Fruit fly (Drosophila melanogaster) whole organism, embryonic: ENCODE results near the gene Dic61B.

Experiments used
- Aef1 ChIP-seq: fragments of 200-800 bp; sonication (Bioruptor generic); IDR thresholded peaks from 3 replicates; pipeline ENCODE4 v1.3.6; 2022; ENCODE audit warnings: missing biosample characterization, missing genetic modification characterization
- CG10267 ChIP-seq: fragments of 200-800 bp; sonication (Bioruptor generic); optimal IDR thresholded peaks from 2 replicates; lab custom pipeline; 2018; ENCODE audit warnings: missing biosample characterization, mild to moderate bottlenecking, missing genetic modification characterization, moderate library complexity
- CG11085 ChIP-seq: fragments of 200-800 bp; sonication (Bioruptor generic); IDR thresholded peaks from 2 replicates; pipeline ENCODE4 v1.3.6; 2022; ENCODE audit warnings: missing biosample characterization, missing genetic modification characterization
- CG11456 ChIP-seq: fragments of 200-800 bp; sonication (Bioruptor generic); IDR thresholded peaks from 3 replicates; pipeline ENCODE4 v1.3.6; 2022; ENCODE audit warnings: missing biosample characterization, missing genetic modification characterization
- CG15514 ChIP-seq: fragments of 200-800 bp; sonication (Bioruptor generic); optimal IDR thresholded peaks from 3 replicates; lab custom pipeline; 2017; ENCODE audit warnings: missing biosample characterization, missing genetic modification characterization, mild to moderate bottlenecking, moderate library complexity, missing genetic modification reagents
- CG15601 ChIP-seq: fragments of 200-800 bp; sonication (Bioruptor generic); optimal IDR thresholded peaks from 3 replicates; lab custom pipeline; 2019; ENCODE audit warnings: missing biosample characterization, mild to moderate bottlenecking, missing genetic modification characterization, moderate library complexity
- CG1603 ChIP-seq: fragments of 200-800 bp; sonication (Bioruptor generic); optimal IDR thresholded peaks from 2 replicates; lab custom pipeline; 2019; ENCODE audit warnings: missing biosample characterization, mild to moderate bottlenecking, missing genetic modification characterization, moderate library complexity
- CG2120 ChIP-seq: fragments of 200-800 bp; sonication (Bioruptor generic); optimal IDR thresholded peaks from 3 replicates; lab custom pipeline; 2016; ENCODE audit warnings: missing biosample characterization, missing genetic modification characterization
- CG2712 ChIP-seq: fragments of 200-800 bp; optimal IDR thresholded peaks from 3 replicates; lab custom pipeline; 2019; ENCODE audit warnings: missing biosample characterization, mild to moderate bottlenecking, missing genetic modification characterization, moderate library complexity
- CG30020 ChIP-seq: fragments of 200-800 bp; optimal IDR thresholded peaks from 2 replicates; lab custom pipeline; 2019; ENCODE audit warnings: missing biosample characterization, mild to moderate bottlenecking, missing genetic modification characterization, moderate library complexity
- CG34224 ChIP-seq: fragments of 200-800 bp; sonication (Bioruptor generic); IDR thresholded peaks from 3 replicates; pipeline ENCODE4 v1.3.6; 2022; ENCODE audit warnings: missing biosample characterization, missing genetic modification characterization; ENCODE audit not compliant: partially characterized antibody
- CG3847 ChIP-seq: fragments of 200-800 bp; sonication (Bioruptor generic); IDR thresholded peaks from 2 replicates; pipeline ENCODE4 v1.3.6; 2022; ENCODE audit warnings: missing biosample characterization, missing genetic modification characterization
- CG8290 ChIP-seq, 3 experiments: fragments of 200-800 bp; sonication (Bioruptor generic); optimal IDR thresholded peaks; 2 replicates each; lab custom pipeline; 2016 to 2019; ENCODE audit warnings: missing biosample characterization in 3 of 3, missing genetic modification characterization in 3 of 3, mild to moderate bottlenecking in 2 of 3, moderate library complexity in 1 of 3
- CG9797 ChIP-seq: fragments of 200-800 bp; sonication (Bioruptor generic); optimal IDR thresholded peaks from 3 replicates; lab custom pipeline; 2018; ENCODE audit warnings: missing biosample characterization, mild to moderate bottlenecking, missing genetic modification characterization
- CG9817 ChIP-seq: fragments of 200-800 bp; sonication (Bioruptor generic); optimal IDR thresholded peaks from 2 replicates; lab custom pipeline; 2018; ENCODE audit warnings: missing biosample characterization, mild to moderate bottlenecking, missing genetic modification characterization, moderate library complexity
- CoRest ChIP-seq: fragments of 200-800 bp; sonication (Bioruptor generic); optimal IDR thresholded peaks from 3 replicates; lab custom pipeline; 2018; ENCODE audit warnings: missing biosample characterization, mild to moderate bottlenecking, missing genetic modification characterization, moderate library complexity
- D ChIP-seq, 2 experiments: fragments of 200-800 bp in 1 of 2; fragments of >200 bp in 1 of 2; sonication (Bioruptor generic) in 1 of 2; optimal IDR thresholded peaks; 2 replicates in 1 of 2; 3 replicates in 1 of 2; lab custom pipeline; 2017; ENCODE audit warnings: mild to moderate bottlenecking in 1 of 2, missing biosample characterization in 1 of 2, missing genetic modification characterization in 1 of 2, missing genetic modification reagents in 1 of 2
- HLH3B ChIP-seq: fragments of 200-800 bp; sonication (Bioruptor generic); IDR thresholded peaks from 2 replicates; pipeline ENCODE4 v1.3.6; 2022; ENCODE audit warnings: missing biosample characterization, missing genetic modification characterization
- Hmr ChIP-seq: fragments of 200-800 bp; sonication (Bioruptor generic); optimal IDR thresholded peaks from 3 replicates; lab custom pipeline; 2017; ENCODE audit warnings: mild to moderate bottlenecking, missing biosample characterization, missing genetic modification reagents, missing genetic modification characterization
- Hr39 ChIP-seq: fragments of >200 bp; optimal IDR thresholded peaks from 2 replicates; lab custom pipeline; 2017
- MBD-R2 ChIP-seq: fragments of 200-800 bp; sonication (Bioruptor generic); IDR thresholded peaks from 2 replicates; pipeline ENCODE4 v1.3.6; 2022; ENCODE audit warnings: missing biosample characterization, missing genetic modification characterization
- Med ChIP-seq: fragments of 200-800 bp; sonication (Bioruptor generic); peaks from one replicate; lab custom pipeline; 2016; ENCODE audit warnings: missing biosample characterization, missing genetic modification characterization, mild to moderate bottlenecking, inconsistent platforms, moderate library complexity
- Opbp ChIP-seq: fragments of 200-800 bp; sonication (Bioruptor generic); IDR thresholded peaks from 3 replicates; pipeline ENCODE4 v1.3.6; 2022; ENCODE audit warnings: missing biosample characterization, missing genetic modification characterization; ENCODE audit not compliant: partially characterized antibody
- Scr ChIP-seq: fragments of 200-800 bp; sonication (Bioruptor generic); IDR thresholded peaks from 2 replicates; pipeline ENCODE4 v1.3.6; 2022; ENCODE audit warnings: missing biosample characterization, missing genetic modification characterization; ENCODE audit not compliant: partially characterized antibody
- Sry-δ ChIP-seq: fragments of 200-800 bp; sonication (Bioruptor generic); optimal IDR thresholded peaks from 2 replicates; lab custom pipeline; 2016; ENCODE audit warnings: missing biosample characterization, missing genetic modification characterization
- Stat92E ChIP-seq, 3 experiments: fragments of >200 bp in 2 of 3; fragments of 200-800 bp in 1 of 3; sonication (Bioruptor generic) in 1 of 3; optimal IDR thresholded peaks; 2 replicates each; lab custom pipeline; 2017 to 2019; ENCODE audit warnings: missing biosample characterization in 3 of 3, missing genetic modification characterization in 3 of 3, mild to moderate bottlenecking in 1 of 3, moderate library complexity in 1 of 3
- ab ChIP-seq: fragments of 200-800 bp; sonication (Bioruptor generic); optimal IDR thresholded peaks from 2 replicates; lab custom pipeline; 2016; ENCODE audit warnings: missing biosample characterization, missing genetic modification characterization
- abd-A ChIP-seq: fragments of 200-800 bp; sonication (Bioruptor generic); optimal IDR thresholded peaks from 3 replicates; lab custom pipeline; 2019; ENCODE audit warnings: missing biosample characterization, mild to moderate bottlenecking, missing genetic modification characterization, moderate library complexity
- amos ChIP-seq: fragments of 200-800 bp; sonication (Bioruptor generic); IDR thresholded peaks from 2 replicates; pipeline ENCODE4 v1.3.6; 2022; ENCODE audit warnings: missing biosample characterization, missing genetic modification characterization; ENCODE audit not compliant: partially characterized antibody
- btn ChIP-seq: fragments of 200-800 bp; sonication (Bioruptor generic); optimal IDR thresholded peaks from 2 replicates; lab custom pipeline; 2016; ENCODE audit warnings: missing biosample characterization, missing genetic modification characterization
- corto ChIP-seq: fragments of 200-800 bp; sonication (Bioruptor generic); optimal IDR thresholded peaks from 2 replicates; lab custom pipeline; 2016; ENCODE audit warnings: missing biosample characterization, mild to moderate bottlenecking, missing genetic modification characterization, moderate library complexity
- dmrt99B ChIP-seq: fragments of 200-800 bp; sonication (Bioruptor generic); optimal IDR thresholded peaks from 2 replicates; lab custom pipeline; 2018; ENCODE audit warnings: missing biosample characterization, mild to moderate bottlenecking, missing genetic modification characterization, moderate library complexity
- gfzf ChIP-seq: fragments of 200-800 bp; sonication (Bioruptor generic); optimal IDR thresholded peaks from 2 replicates; lab custom pipeline; 2016; ENCODE audit warnings: missing biosample characterization, mild to moderate bottlenecking, missing genetic modification characterization, moderate library complexity
- hb ChIP-seq: fragments of 200-800 bp; sonication (Bioruptor generic); IDR thresholded peaks from 3 replicates; pipeline ENCODE4 v1.3.6; 2022; ENCODE audit warnings: missing biosample characterization, missing genetic modification characterization; ENCODE audit not compliant: partially characterized antibody
- knrl ChIP-seq: fragments of 200-800 bp; sonication (Bioruptor generic); IDR thresholded peaks from 3 replicates; pipeline ENCODE4 v1.3.6; 2022; ENCODE audit warnings: missing biosample characterization, missing genetic modification characterization; ENCODE audit not compliant: partially characterized antibody
- lbe ChIP-seq: fragments of 200-800 bp; sonication (Bioruptor generic); optimal IDR thresholded peaks from 2 replicates; lab custom pipeline; 2016; ENCODE audit warnings: missing biosample characterization, mild to moderate bottlenecking, missing genetic modification characterization
- mld ChIP-seq: fragments of 200-800 bp; sonication (Bioruptor generic); IDR thresholded peaks from 3 replicates; pipeline ENCODE4 v1.3.6; 2022; ENCODE audit warnings: missing biosample characterization, missing genetic modification characterization; ENCODE audit not compliant: partially characterized antibody
- nerfin-2 ChIP-seq: fragments of 200-800 bp; sonication (Bioruptor generic); IDR thresholded peaks from 2 replicates; pipeline ENCODE4 v1.3.6; 2022; ENCODE audit warnings: missing biosample characterization, missing genetic modification characterization; ENCODE audit not compliant: partially characterized antibody
- nmo ChIP-seq: fragments of 200-800 bp; sonication (Bioruptor generic); optimal IDR thresholded peaks from 2 replicates; lab custom pipeline; 2018; ENCODE audit warnings: missing biosample characterization, mild to moderate bottlenecking, missing genetic modification characterization, moderate library complexity
- pfk ChIP-seq: fragments of 200-800 bp; sonication (Bioruptor generic); optimal IDR thresholded peaks from 2 replicates; lab custom pipeline; 2018; ENCODE audit warnings: missing biosample characterization, mild to moderate bottlenecking, missing genetic modification characterization, moderate library complexity
- pho ChIP-seq: fragments of 200-800 bp; sonication (Bioruptor generic); optimal IDR thresholded peaks from 2 replicates; lab custom pipeline; 2016; ENCODE audit warnings: missing biosample characterization, missing genetic modification characterization
- pzg ChIP-seq: fragments of 200-800 bp; sonication (Bioruptor generic); optimal IDR thresholded peaks from 3 replicates; lab custom pipeline; 2018; ENCODE audit warnings: missing biosample characterization, mild to moderate bottlenecking, missing genetic modification characterization, moderate library complexity
- schlank ChIP-seq: fragments of 200-800 bp; sonication (Bioruptor generic); optimal IDR thresholded peaks from 2 replicates; lab custom pipeline; 2018; ENCODE audit warnings: missing biosample characterization, mild to moderate bottlenecking, missing genetic modification characterization
- scrt ChIP-seq: fragments of 200-800 bp; sonication (Bioruptor generic); optimal IDR thresholded peaks from 2 replicates; lab custom pipeline; 2018; ENCODE audit warnings: missing biosample characterization, mild to moderate bottlenecking, missing genetic modification characterization, moderate library complexity
- sens ChIP-seq: fragments of 200-800 bp; sonication (Bioruptor generic); peaks from one replicate; lab custom pipeline; 2016; ENCODE audit warnings: missing biosample characterization, missing genetic modification characterization
- trem ChIP-seq: fragments of 200-800 bp; optimal IDR thresholded peaks from 3 replicates; lab custom pipeline; 2019; ENCODE audit warnings: missing biosample characterization, mild to moderate bottlenecking, missing genetic modification characterization, moderate library complexity
- unc-4 ChIP-seq: fragments of 200-800 bp; sonication (Bioruptor generic); IDR thresholded peaks from 2 replicates; pipeline ENCODE4 v1.3.6; 2022; ENCODE audit warnings: missing biosample characterization, missing genetic modification characterization; ENCODE audit not compliant: partially characterized antibody

Gene Dic61B

DNA sequence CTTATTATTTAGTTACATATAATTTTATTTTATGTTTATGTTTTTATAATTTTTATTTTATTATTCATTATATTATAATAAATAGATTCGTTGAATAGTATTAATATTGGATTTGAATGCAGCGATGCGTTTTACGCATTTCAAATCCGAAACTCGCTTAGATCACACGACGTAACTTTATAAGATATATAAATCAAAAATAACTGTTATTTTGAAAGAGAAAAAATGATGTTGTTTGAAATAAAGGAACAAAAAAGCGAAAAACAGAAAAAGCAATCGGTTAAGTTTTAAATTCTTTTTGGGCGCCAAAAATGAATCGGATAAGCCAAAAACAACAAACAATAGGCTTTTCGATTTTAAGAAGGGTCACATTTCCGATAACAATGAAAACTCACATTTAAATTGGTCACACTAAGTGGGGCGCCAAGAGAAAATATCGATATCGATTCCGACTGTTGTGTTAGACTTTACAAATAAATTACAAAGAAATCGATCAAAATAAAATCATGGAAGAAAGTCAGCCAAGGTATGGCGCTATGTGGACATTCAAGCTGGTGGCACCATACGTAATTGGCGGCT, 6.3 kb downstream of the Dic61B start, which contains the start of gene CG6845 (continued):
- TF ChIP-seq Scr (GFP tag; lab: Robert Waterston, UW) (peak; percentile 71), CG30020 (tag; lab: Kevin White, UChicago) (peak; percentile 36), HLH3B (GFP tag; lab: Robert Waterston, UW) (no peak), unc-4 (GFP tag; lab: Robert Waterston, UW) (peak; percentile 72), CG34224 (peak; percentile 93), nerfin-2 (peak; percentile 92), CG2712 (peak; percentile 35), CG3847 (GFP tag; lab: Robert Waterston, UW) (peak; percentile 37; the same call in 1 of the 2 replicates), pfk (GFP tag; lab: Kevin White, UChicago) (no peak), corto (peak; percentile 7), ab (no peak), knrl (GFP tag; lab: Robert Waterston, UW) (peak; percentile 38; the same call in 2 of the 3 replicates), abd-A (peak; percentile 26), sens (GFP tag; lab: Kevin White, UChicago) (no peak), amos (peak; percentile 80; the same call in 1 of the 2 replicates), D (optimal IDR thresholded peaks at IDR 0.05; lab: Kevin White, UChicago) (peak; percentile 23), D (GFP tag; optimal IDR thresholded peaks at IDR 0.05; lab: Kevin White, UChicago) (peak; percentile 51), Sry-δ (peak; percentile 73), CG15514 (GFP tag; lab: Kevin White, UChicago) (peak; percentile 66), Hmr (peak; percentile 36), CG11085 (GFP tag; lab: Robert Waterston, UW) (no peak), CoRest (tag; lab: Kevin White, UChicago) (peak; percentile 38), Aef1 (GFP tag; lab: Robert Waterston, UW) (peak; percentile 44; the same call in 2 of the 3 replicates), CG2120 (GFP tag; lab: Kevin White, UChicago) (no peak), CG11456 (no peak), CG9797 (peak; percentile 90), pho (GFP tag; lab: Kevin White, UChicago) (no peak), hb (peak; percentile 81), CG8290 (GFP tag; optimal IDR thresholded peaks at IDR 0.05; lab: Kevin White, UChicago) (peak; percentile 91), CG8290 (tag; optimal IDR thresholded peaks at IDR 0.05; lab: Kevin White, UChicago) (peak in 1 of 2 experiments; percentile 25), CG1603 (tag; lab: Kevin White, UChicago) (peak; percentile 63), lbe (GFP tag; lab: Kevin White, UChicago) (peak; percentile 20), btn (no peak), scrt (GFP tag; lab: Kevin White, UChicago) (no peak), Med (GFP tag; lab: Kevin White, UChicago) (no peak), schlank (tag; lab: Kevin White, UChicago) (no peak), dmrt99B (no peak), MBD-R2 (GFP tag; lab: Robert Waterston, UW) (peak; percentile 58; the same call in 1 of the 2 replicates), Stat92E (GFP tag; optimal IDR thresholded peaks at IDR 0.05; lab: Kevin White, UChicago) (peak in 1 of 3 experiments; percentile 8), CG10267 (tag; lab: Kevin White, UChicago) (peak; percentile 50), gfzf (GFP tag; lab: Kevin White, UChicago) (peak; percentile 84), CG15601 (peak; percentile 21), Hr39 (lab: Kevin White, UChicago) (no peak), CG9817 (tag; lab: Kevin White, UChicago) (no peak), pzg (GFP tag; lab: Kevin White, UChicago) (peak; percentile 92), trem (tag; lab: Kevin White, UChicago) (peak; percentile 81), nmo (GFP tag; lab: Kevin White, UChicago) (peak; percentile 35), Opbp (peak; percentile 72; the same call in 2 of the 3 replicates), mld (peak; percentile 73; the same call in 2 of the 3 replicates)
